Fruit fly (Drosophila melanogaster) whole organism, larva: ENCODE results near the gene dally.

Experiments used
- noc ChIP-seq: fragments of 200-800 bp; sonication (Bioruptor generic); optimal IDR thresholded peaks from 3 replicates; lab custom pipeline; 2019; ENCODE audit warnings: missing biosample characterization, mild to moderate bottlenecking, missing genetic modification characterization, moderate library complexity

The dally gene

dm6 chr3L:8813484-8813883 lies 13.8 kb upstream of the dally start:
- TF ChIP-seq noc: no peak

- no peak for TF ChIP-seq noc
Measured at dm6 chr3L:8819441-8819840, 7.9 kb upstream of the dally start.

dm6 chr3L:8821708-8822660 lies 5.3 kb upstream of the dally start:
- no peak for TF ChIP-seq noc

- no peak for TF ChIP-seq noc
Measured at dm6 chr3L:8822881-8823435, 4.3 kb upstream of the dally start.

dm6 chr3L:8823730-8824374 lies 3.5 kb upstream of the dally start:
- TF ChIP-seq noc: no peak

dm6 chr3L:8824403-8825029 lies 2.8 kb upstream of the dally start:
- TF ChIP-seq noc: no peak

- no peak for TF ChIP-seq noc
Measured at dm6 chr3L:8825030-8825407, 2.3 kb upstream of the dally start.

- no peak for TF ChIP-seq noc
Measured at dm6 chr3L:8825560-8825959, 1.7 kb upstream of the dally start.

dm6 chr3L:8826038-8826437 lies 1.3 kb upstream of the dally start:
- TF ChIP-seq noc: no peak

dm6 chr3L:8827868-8828159 lies 509 bp downstream of the dally start:
- no peak for TF ChIP-seq noc

dm6 chr3L:8829572-8829971 lies 2.3 kb downstream of the dally start:
- TF ChIP-seq noc: no peak

dm6 chr3L:8830017-8830702 lies 2.9 kb downstream of the dally start:
- no peak for TF ChIP-seq noc

dm6 chr3L:8830954-8831353 lies 3.6 kb downstream of the dally start:
- no peak for TF ChIP-seq noc

dm6 chr3L:8832737-8833466 lies 5.6 kb downstream of the dally start:
- TF ChIP-seq noc: no peak

- no peak for TF ChIP-seq noc
Measured at dm6 chr3L:8833467-8833802, 6.1 kb downstream of the dally start.

- TF ChIP-seq noc: no peak
Measured at dm6 chr3L:8834486-8834885, 7.2 kb downstream of the dally start.
